Worm (Caenorhabditis elegans): ENCODE data around the gene col-143.

- TF ChIP-seq lin-35 (GFP tag; optimal IDR thresholded peaks at IDR 0.05) (no peak), lin-15B (tag; optimal IDR thresholded peaks at IDR 0.05) (no peak), ceh-82 (tag; optimal IDR thresholded peaks at IDR 0.05) (no peak), unc-130 (tag; optimal IDR thresholded peaks at IDR 0.05) (no peak), unc-62 (GFP tag; optimal IDR thresholded peaks at IDR 0.05) (no peak), blmp-1 (tag; optimal IDR thresholded peaks at IDR 0.05) (no peak), nhr-237 (tag; optimal IDR thresholded peaks at IDR 0.05) (no peak), grh-1 (GFP tag; IDR thresholded peaks at IDR 0.05) (no peak), pqm-1 (tag; optimal IDR thresholded peaks at IDR 0.05) (no peak), snpc-4 (tag; optimal IDR thresholded peaks at IDR 0.05) (no peak), unc-86 (tag; optimal IDR thresholded peaks at IDR 0.05) (no peak), elt-3 (tag; optimal IDR thresholded peaks at IDR 0.05) (no peak)
Measured at ce11 chrV:6803992-6804391, 31.4 kb upstream of the col-143 start, which contains the start of gene dmsr-11.
